Worm (Caenorhabditis elegans): Measurements from ENCODE around the gene sws-1.

DNA sequence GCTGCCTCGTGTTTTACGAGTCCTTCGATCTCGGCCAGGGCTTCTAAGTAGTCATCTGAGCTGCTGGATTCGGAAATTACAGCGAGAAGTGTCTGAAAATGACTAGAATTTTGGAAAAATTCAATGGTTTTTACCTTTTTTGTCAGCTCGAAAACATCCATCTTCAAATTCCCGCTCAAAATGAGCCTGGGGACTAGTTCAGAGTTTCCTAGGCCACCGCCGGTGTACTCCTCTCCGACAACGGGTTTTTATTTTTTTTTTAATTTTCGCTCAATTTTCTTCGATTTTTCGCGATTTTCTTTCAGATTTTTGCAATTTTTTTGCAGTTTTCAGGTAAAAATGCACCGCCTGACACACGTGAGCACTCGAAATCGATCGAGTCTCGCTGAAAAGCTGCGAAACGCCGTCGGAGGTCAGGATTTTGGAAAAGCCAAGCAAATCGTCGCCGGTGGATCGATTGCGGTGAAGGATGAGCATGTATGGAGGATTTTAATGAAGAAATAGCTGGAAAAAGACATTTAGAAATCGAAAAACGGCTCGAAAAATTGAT lies at the start of gene sws-1, which contains the start of gene mrps-35:
- TF ChIP-seq egl-27 (tag; optimal IDR thresholded peaks at IDR 0.05): no peak
- TF ChIP-seq ztf-4 (tag; optimal IDR thresholded peaks at IDR 0.05): no peak
- TF ChIP-seq Y116A8C.19 (tag; optimal IDR thresholded peaks at IDR 0.05; ENCODE audit: borderline replicate concordance): peak; percentile 70
- no peak for TF ChIP-seq alr-1 (tag; optimal IDR thresholded peaks at IDR 0.05; ENCODE audit: borderline replicate concordance)
- TF ChIP-seq ceh-63 (GFP tag; optimal IDR thresholded peaks at IDR 0.05): no peak
- peak; percentile 76 for TF ChIP-seq mep-1 (tag; optimal IDR thresholded peaks at IDR 0.05)
- TF ChIP-seq nhr-76 (tag; optimal IDR thresholded peaks at IDR 0.05): no peak
- peak in 1 of 2 experiments; percentile 95 for TF ChIP-seq ztf-11 (tag; optimal IDR thresholded peaks at IDR 0.05)
- peak; percentile 34 for TF ChIP-seq lin-15B (tag; optimal IDR thresholded peaks at IDR 0.05)
- peak; percentile 3 for TF ChIP-seq jun-1 (tag; optimal IDR thresholded peaks at IDR 0.05)
- TF ChIP-seq fkh-8 (tag; optimal IDR thresholded peaks at IDR 0.05): peak; percentile 76
- TF ChIP-seq unc-130 (tag; optimal IDR thresholded peaks at IDR 0.05): no peak

All from whole organism, L1 larva.